Worm (Caenorhabditis elegans) whole organism, midembryonic: Measurements from ENCODE around the gene C18B2.4.

Experiments used
- T22C8.4 ChIP-seq: fragments of 200-800 bp; sonication (Bioruptor generic); IDR thresholded peaks from 2 replicates; pipeline ENCODE4 v1.3.6; 2022; ENCODE audit warnings: missing genetic modification characterization, missing compliant biosample characterization
- cog-1 ChIP-seq: sonication (generic microtip); optimal IDR thresholded peaks from 2 replicates; lab custom pipeline; 2016; ENCODE audit warnings: missing genetic modification characterization, missing compliant biosample characterization
- flt-1 ChIP-seq: fragments of 200-800 bp; sonication (Bioruptor generic); IDR thresholded peaks from 2 replicates; pipeline ENCODE4 v1.3.6; 2022; ENCODE audit warnings: missing genetic modification characterization, missing compliant biosample characterization
- klf-2 ChIP-seq: fragments of 200-800 bp; sonication (Bioruptor generic); conservative IDR thresholded peaks from 2 replicates; pipeline ENCODE4 v1.3.6; 2022; ENCODE audit warnings: missing genetic modification reagents, missing genetic modification characterization, missing compliant biosample characterization
- med-1 ChIP-seq: sonication (generic microtip); optimal IDR thresholded peaks from 2 replicates; lab custom pipeline; 2017; ENCODE audit warnings: missing genetic modification characterization, mild to moderate bottlenecking, missing compliant biosample characterization, antibody characterized with exemption, missing genetic modification reagents; ENCODE audit not compliant: insufficient read depth
- ref-1 ChIP-seq: fragments of 200-800 bp; sonication (Bioruptor generic); conservative IDR thresholded peaks from 2 replicates; pipeline ENCODE4 v1.3.6; 2022; ENCODE audit warnings: missing genetic modification reagents, missing genetic modification characterization, missing compliant biosample characterization
- ztf-23 ChIP-seq: fragments of 200-800 bp; sonication (Bioruptor generic); IDR thresholded peaks from 2 replicates; pipeline ENCODE4 v1.3.6; 2022; ENCODE audit warnings: missing genetic modification reagents, missing genetic modification characterization, missing compliant biosample characterization
- ztf-29 ChIP-seq: fragments of 200-800 bp; sonication (Bioruptor generic); IDR thresholded peaks from 2 replicates; pipeline ENCODE4 v1.3.6; 2022; ENCODE audit warnings: missing genetic modification reagents, missing genetic modification characterization, missing compliant biosample characterization

ce11 chrX:3617218-3617617, 11.7 kb upstream of the C18B2.4 start, which contains the start of gene del-9:
- TF ChIP-seq ztf-29 (GFP tag; lab: Robert Waterston, UW) = no peak
- no peak for TF ChIP-seq med-1 (GFP tag; lab: Kevin White, UChicago)
- TF ChIP-seq ref-1 (GFP tag; lab: Robert Waterston, UW) = no peak
- no peak for TF ChIP-seq ztf-23 (GFP tag; lab: Robert Waterston, UW)
- no peak for TF ChIP-seq flt-1
- TF ChIP-seq cog-1 (tag; lab: Kevin White, UChicago) = no peak
- no peak for TF ChIP-seq T22C8.4 (GFP tag; lab: Robert Waterston, UW)
- TF ChIP-seq klf-2 (GFP tag; lab: Robert Waterston, UW) = no peak
